Worm (Caenorhabditis elegans): Measurements from ENCODE around the gene Y75B12B.1.

The Y75B12B.1 gene

DNA sequence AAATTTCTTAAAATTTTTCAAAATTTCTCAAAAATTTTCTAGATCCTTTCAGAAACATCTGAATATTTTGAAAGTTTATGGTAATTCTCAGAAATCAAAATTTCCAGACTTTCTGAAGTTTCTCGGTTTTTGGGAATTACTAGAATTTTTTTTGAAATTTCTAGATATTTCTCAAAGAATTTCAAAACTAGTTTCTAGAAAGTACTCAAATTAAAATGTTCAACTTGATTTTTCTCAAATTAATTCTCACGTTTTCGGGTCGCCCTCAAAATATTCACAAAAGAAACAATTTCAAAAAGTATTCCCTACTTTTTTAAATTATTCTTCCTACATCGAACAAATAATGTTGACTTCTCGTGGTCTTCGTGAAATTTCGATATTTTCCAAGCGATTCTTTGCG, 4.7 kb upstream of the Y75B12B.1 start, which contains the start of gene T09F5.10:
TSS of gene T09F5.10 (plus strand) at position 301 of the 400 bp plus-strand sequence.
- TF ChIP-seq Y67H2A.10 (GFP tag; conservative IDR thresholded peaks at IDR 0.05) = no peak
- no peak for TF ChIP-seq C06A6.2 (GFP tag; conservative IDR thresholded peaks at IDR 0.05)
- TF ChIP-seq mxl-1 (tag; optimal IDR thresholded peaks at IDR 0.05) = no peak
- no peak for TF ChIP-seq madf-10 (tag; optimal IDR thresholded peaks at IDR 0.05)
- TF ChIP-seq C17E4.6 (GFP tag; IDR thresholded peaks at IDR 0.05) = no peak

DNA sequence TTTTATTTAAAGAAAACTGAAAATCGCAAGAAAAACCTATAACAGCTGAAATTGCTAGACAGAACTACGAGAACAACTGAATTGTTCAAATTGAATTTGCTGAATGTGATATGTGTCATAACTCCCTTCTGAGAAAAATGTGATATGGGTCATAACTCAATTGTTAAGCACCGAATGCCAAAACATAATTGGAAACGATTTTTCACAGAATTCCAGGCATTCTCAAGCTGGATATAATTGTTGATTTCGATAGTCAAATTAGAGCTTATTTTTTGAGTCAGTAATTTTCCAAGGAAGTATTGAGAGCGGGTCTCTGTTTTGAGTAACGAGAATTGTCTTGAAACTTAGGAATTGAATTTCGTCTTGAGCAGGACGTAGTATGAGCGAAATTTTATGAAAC, 2.6 kb upstream of the Y75B12B.1 start:
- no peak for TF ChIP-seq F52B5.7 (tag; optimal IDR thresholded peaks at IDR 0.05)
- no peak for TF ChIP-seq ekl-4 (GFP tag; IDR thresholded peaks at IDR 0.05)
- TF ChIP-seq bed-1 (GFP tag; IDR thresholded peaks at IDR 0.05) = no peak
- no peak for TF ChIP-seq attf-5 (GFP tag; optimal IDR thresholded peaks at IDR 0.05)
- TF ChIP-seq mcd-1 (GFP tag; IDR thresholded peaks at IDR 0.05) = no peak
- TF ChIP-seq B0019.2 (GFP tag; conservative IDR thresholded peaks at IDR 0.05) = no peak
- TF ChIP-seq athp-1 (tag; optimal IDR thresholded peaks at IDR 0.05) = no peak
- no peak for TF ChIP-seq B0035.1 (tag; optimal IDR thresholded peaks at IDR 0.05)
- TF ChIP-seq Y79H2A.3 (GFP tag; conservative IDR thresholded peaks at IDR 0.05) = no peak
- TF ChIP-seq madf-10 (tag; optimal IDR thresholded peaks at IDR 0.05) = no peak
- no peak for TF ChIP-seq F23B12.7 (tag; optimal IDR thresholded peaks at IDR 0.05; ENCODE audit: insufficient read depth)
- no peak for TF ChIP-seq F39B2.1 (GFP tag; IDR thresholded peaks at IDR 0.05)
- no peak for TF ChIP-seq pha-4 (tag; optimal IDR thresholded peaks at IDR 0.05)
- TF ChIP-seq egl-44 (GFP tag; IDR thresholded peaks at IDR 0.05) = no peak
- no peak for TF ChIP-seq ceh-91 (GFP tag; IDR thresholded peaks at IDR 0.05)
- TF ChIP-seq lir-1 (GFP tag; conservative IDR thresholded peaks at IDR 0.05) = no peak
- no peak for TF ChIP-seq F55B11.4 (tag; optimal IDR thresholded peaks at IDR 0.05; ENCODE audit: borderline replicate concordance, insufficient read depth)
- TF ChIP-seq F57C9.4 (tag; optimal IDR thresholded peaks at IDR 0.05) = no peak

DNA sequence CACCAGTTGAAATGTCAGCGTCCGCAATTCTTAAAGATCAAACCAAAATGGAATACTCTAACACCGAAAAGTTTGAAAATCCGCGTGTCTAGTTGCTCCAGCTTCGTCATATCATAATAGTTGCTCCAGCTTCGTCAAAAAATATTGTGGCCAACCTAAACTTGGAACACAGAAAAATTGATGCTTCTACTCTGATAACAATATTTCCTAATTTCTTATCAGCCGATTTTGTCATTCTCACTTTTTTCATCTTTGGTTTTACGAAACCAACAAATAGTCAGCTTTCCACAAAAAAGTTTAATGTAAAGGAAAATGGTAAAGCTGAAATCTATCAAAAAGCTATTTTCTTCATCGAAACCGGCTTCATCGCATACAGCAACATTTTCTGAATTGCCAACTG, 2.1 kb upstream of the Y75B12B.1 start, which contains the start of gene fbxa-84:
TSS of gene fbxa-84 (plus strand) at position 34 of the 400 bp plus-strand sequence.
- TF ChIP-seq Y79H2A.3 (GFP tag; conservative IDR thresholded peaks at IDR 0.05) = no peak
- TF ChIP-seq nhr-80 (tag; optimal IDR thresholded peaks at IDR 0.05) = peak; percentile 50

- TF ChIP-seq snpc-1.1 (tag; optimal IDR thresholded peaks at IDR 0.05; ENCODE audit: insufficient read depth) = no peak
- no peak for TF ChIP-seq sea-2 (GFP tag; IDR thresholded peaks at IDR 0.05)
- no peak for TF ChIP-seq efl-1 (GFP tag; optimal IDR thresholded peaks at IDR 0.05)
- no peak for TF ChIP-seq ztf-26 (tag; optimal IDR thresholded peaks at IDR 0.05)
- TF ChIP-seq aptf-3 (GFP tag; IDR thresholded peaks at IDR 0.05) = no peak
- no peak for TF ChIP-seq dpff-1 (tag; optimal IDR thresholded peaks at IDR 0.05)
- no peak for TF ChIP-seq hlh-12 (tag; optimal IDR thresholded peaks at IDR 0.05)
- no peak for TF ChIP-seq nhr-80 (tag; optimal IDR thresholded peaks at IDR 0.05)
- peak; percentile 11 for TF ChIP-seq xnd-1 (tag; optimal IDR thresholded peaks at IDR 0.05)
- TF ChIP-seq ekl-4 (GFP tag; IDR thresholded peaks at IDR 0.05) = peak; percentile 76; the same call in 1 of the 2 replicates
- TF ChIP-seq ZK185.1 (tag; optimal IDR thresholded peaks at IDR 0.05; ENCODE audit: poor library complexity, severe bottlenecking) = no peak
- no peak for TF ChIP-seq madf-10 (tag; optimal IDR thresholded peaks at IDR 0.05)
- TF ChIP-seq attf-6 (GFP tag; IDR thresholded peaks at IDR 0.05) = peak; percentile 50; the same call in 1 of the 2 replicates
- no peak for TF ChIP-seq gei-17 (GFP tag; optimal IDR thresholded peaks at IDR 0.05)
- peak; percentile 42 for TF ChIP-seq tbp1 (GFP tag; optimal IDR thresholded peaks at IDR 0.05)
- TF ChIP-seq cebp-1 (GFP tag; IDR thresholded peaks at IDR 0.05) = no peak
- peak; percentile 29 for TF ChIP-seq cebp-1 (tag; optimal IDR thresholded peaks at IDR 0.05)
- TF ChIP-seq F39B2.1 (GFP tag; IDR thresholded peaks at IDR 0.05) = peak; percentile 27; the same call in 1 of the 2 replicates
- peak; percentile 47 for TF ChIP-seq lsl-1 (GFP tag; optimal IDR thresholded peaks at IDR 0.05)
- no peak for TF ChIP-seq aptf-2 (GFP tag; conservative IDR thresholded peaks at IDR 0.05)
- TF ChIP-seq let-526 (GFP tag; IDR thresholded peaks at IDR 0.05) = no peak
- TF ChIP-seq B0336.3 (GFP tag; IDR thresholded peaks at IDR 0.05) = peak; percentile 81
- TF ChIP-seq somi-1 (GFP tag; optimal IDR thresholded peaks at IDR 0.05) = no peak
- no peak for TF ChIP-seq D2030.7 (GFP tag; IDR thresholded peaks at IDR 0.05)
- no peak for TF ChIP-seq lag-1 (GFP tag; IDR thresholded peaks at IDR 0.05)
These were observed 1.9 kb downstream of the Y75B12B.1 start, which contains the start of gene Y75B12B.3 for ce11 chrV:15186259-15186927. Gene Y75B12B.3, minus strand, starts transcription at chrV:15186279.

Data from whole organism, young adult.